Worm (Caenorhabditis elegans) whole organism, L1 larva: ENCODE data around the gene gur-3.

Experiments used
- C04F5.9 ChIP-seq: sonication (generic microtip); optimal IDR thresholded peaks from 2 replicates; lab custom pipeline; 2016; ENCODE audit warnings: missing genetic modification characterization, missing compliant biosample characterization
- aly-2 ChIP-seq: fragments of 150-350 bp; optimal IDR thresholded peaks from 2 replicates; lab custom pipeline; 2014; ENCODE audit warnings: missing biosample characterization, missing genetic modification characterization
- ama-1 ChIP-seq: fragments of 150-350 bp; optimal IDR thresholded peaks from 2 replicates; lab custom pipeline; 2014
- ceh-8 ChIP-seq: fragments of 200-800 bp; sonication (Bioruptor generic); optimal IDR thresholded peaks from 2 replicates; lab custom pipeline; 2018; ENCODE audit warnings: mild to moderate bottlenecking, missing genetic modification characterization, moderate library complexity, missing compliant biosample characterization
- ceh-88 ChIP-seq: fragments of 200-800 bp; sonication (Bioruptor generic); IDR thresholded peaks from 2 replicates; pipeline ENCODE4 v1.3.6; 2022; ENCODE audit warnings: missing genetic modification characterization, missing compliant biosample characterization
- ceh-90 ChIP-seq: sonication (generic microtip); optimal IDR thresholded peaks from 2 replicates; lab custom pipeline; 2016; ENCODE audit warnings: missing genetic modification characterization, missing compliant biosample characterization
- ces-1 ChIP-seq: fragments of 150-350 bp; optimal IDR thresholded peaks from 2 replicates; lab custom pipeline; 2014; ENCODE audit warnings: missing biosample characterization, missing genetic modification reagents, missing genetic modification characterization
- efl-1 ChIP-seq, 4 experiments: fragments of 150-350 bp; optimal IDR thresholded peaks in 3 of 4; peaks in 1 of 4; 1 replicate in 1 of 4; 2 replicates in 3 of 4; lab custom pipeline; 2014; ENCODE audit warnings: missing biosample characterization in 2 of 4, missing genetic modification characterization in 2 of 4, missing genetic modification reagents in 2 of 4
- egl-13 ChIP-seq: sonication (generic microtip); optimal IDR thresholded peaks from 2 replicates; lab custom pipeline; 2016; ENCODE audit warnings: missing genotype, missing genetic modification reagents, missing genetic modification characterization, missing compliant biosample characterization
- egl-27 ChIP-seq, 2 experiments: fragments of 150-350 bp in 1 of 2; sonication (generic microtip); optimal IDR thresholded peaks; 3 replicates each; lab custom pipeline; 2017 to 2018; ENCODE audit warnings: missing biosample characterization in 2 of 2, missing genetic modification characterization in 2 of 2, missing genetic modification reagents in 2 of 2
- elt-2 ChIP-seq: sonication (generic microtip); optimal IDR thresholded peaks from 2 replicates; lab custom pipeline; 2016; ENCODE audit warnings: missing genetic modification characterization, mild to moderate bottlenecking, inconsistent platforms, missing compliant biosample characterization, missing genetic modification reagents
- fkh-10 ChIP-seq: sonication (generic microtip); optimal IDR thresholded peaks from 2 replicates; lab custom pipeline; 2017; ENCODE audit warnings: missing biosample characterization, missing genetic modification reagents, missing genetic modification characterization
- fkh-8 ChIP-seq: sonication (generic microtip); optimal IDR thresholded peaks from 2 replicates; lab custom pipeline; 2016; ENCODE audit warnings: mild to moderate bottlenecking, missing genetic modification characterization, missing compliant biosample characterization
- fos-1 ChIP-seq: fragments of 150-350 bp; optimal IDR thresholded peaks from 2 replicates; lab custom pipeline; 2014; ENCODE audit warnings: missing biosample characterization, missing genetic modification characterization
- hlh-4 ChIP-seq: sonication (generic microtip); optimal IDR thresholded peaks from 2 replicates; lab custom pipeline; 2016; ENCODE audit warnings: mild to moderate bottlenecking, missing genetic modification characterization, missing compliant biosample characterization
- jun-1 ChIP-seq: fragments of 150-350 bp; optimal IDR thresholded peaks from 2 replicates; lab custom pipeline; 2014; ENCODE audit warnings: missing biosample characterization, missing genetic modification reagents, missing genetic modification characterization
- lin-14 ChIP-seq: fragments of 200-800 bp; sonication (Bioruptor generic); optimal IDR thresholded peaks from 2 replicates; lab custom pipeline; 2018; ENCODE audit warnings: mild to moderate bottlenecking, missing genetic modification characterization, moderate library complexity, missing compliant biosample characterization
- lin-35 ChIP-seq, 2 experiments: fragments of 150-350 bp; optimal IDR thresholded peaks; 2 replicates each; lab custom pipeline; 2014; ENCODE audit warnings: missing biosample characterization in 2 of 2, missing genetic modification characterization in 2 of 2, missing genetic modification reagents in 2 of 2
- lin-39 ChIP-seq: fragments of 150-350 bp; optimal IDR thresholded peaks from 2 replicates; lab custom pipeline; 2014; ENCODE audit warnings: missing biosample characterization, missing genetic modification reagents, missing genetic modification characterization
- lir-3 ChIP-seq: sonication (generic microtip); optimal IDR thresholded peaks from 2 replicates; lab custom pipeline; 2016; ENCODE audit warnings: mild to moderate bottlenecking, missing genetic modification characterization, moderate library complexity, missing compliant biosample characterization; ENCODE audit not compliant: poor library complexity
- lsy-2 ChIP-seq, 2 experiments: fragments of 150-350 bp; optimal IDR thresholded peaks; 2 replicates each; lab custom pipeline; 2014; ENCODE audit warnings: missing biosample characterization in 2 of 2, missing genetic modification characterization in 2 of 2
- mab-9 ChIP-seq: fragments of 200-800 bp; sonication (Bioruptor generic); IDR thresholded peaks from 2 replicates; pipeline ENCODE4 v1.3.6; 2022; ENCODE audit warnings: missing genetic modification reagents, missing genetic modification characterization, missing compliant biosample characterization
- mdl-1 ChIP-seq, 2 experiments: fragments of 150-350 bp; optimal IDR thresholded peaks; 2 replicates each; lab custom pipeline; 2014 to 2017; ENCODE audit warnings: missing biosample characterization in 2 of 2, missing genetic modification characterization in 2 of 2, inconsistent platforms in 1 of 2
- mep-1 ChIP-seq: fragments of 150-350 bp; optimal IDR thresholded peaks from 2 replicates; lab custom pipeline; 2014; ENCODE audit warnings: missing biosample characterization, missing genetic modification characterization
- nhr-47 ChIP-seq: sonication (generic microtip); optimal IDR thresholded peaks from 2 replicates; lab custom pipeline; 2016; ENCODE audit warnings: mild to moderate bottlenecking, missing genetic modification characterization, moderate library complexity, missing compliant biosample characterization
- nhr-71 ChIP-seq: sonication (generic microtip); optimal IDR thresholded peaks from 2 replicates; lab custom pipeline; 2016; ENCODE audit warnings: mild to moderate bottlenecking, missing genetic modification characterization, moderate library complexity, missing compliant biosample characterization
- nhr-85 ChIP-seq: sonication (generic microtip); peaks from one replicate; lab custom pipeline; 2016; ENCODE audit warnings: missing genetic modification characterization, inconsistent platforms, missing compliant biosample characterization
- nhr-90 ChIP-seq: sonication (generic microtip); optimal IDR thresholded peaks from 2 replicates; lab custom pipeline; 2016; ENCODE audit warnings: mild to moderate bottlenecking, missing genetic modification characterization, missing compliant biosample characterization; ENCODE audit not compliant: poor library complexity
- pag-3 ChIP-seq: sonication (generic microtip); optimal IDR thresholded peaks from 2 replicates; lab custom pipeline; 2017; ENCODE audit warnings: missing genetic modification characterization, mild to moderate bottlenecking, missing compliant biosample characterization, antibody characterized with exemption, borderline replicate concordance; ENCODE audit not compliant: insufficient read depth
- pax-3 ChIP-seq: fragments of 200-800 bp; sonication (Bioruptor generic); optimal IDR thresholded peaks from 2 replicates; lab custom pipeline; 2018; ENCODE audit warnings: mild to moderate bottlenecking, missing genetic modification characterization, moderate library complexity, missing compliant biosample characterization
- pqm-1 ChIP-seq: sonication (generic microtip); optimal IDR thresholded peaks from 3 replicates; lab custom pipeline; 2017; ENCODE audit warnings: missing biosample characterization, missing genetic modification characterization
- rnt-1 ChIP-seq: sonication (generic microtip); optimal IDR thresholded peaks from 2 replicates; lab custom pipeline; 2016; ENCODE audit warnings: mild to moderate bottlenecking, missing genetic modification characterization, moderate library complexity, missing compliant biosample characterization
- skn-1 ChIP-seq: fragments of 150-350 bp; optimal IDR thresholded peaks from 2 replicates; lab custom pipeline; 2014; ENCODE audit warnings: missing biosample characterization, missing genetic modification characterization
- snu-23 ChIP-seq: sonication (generic microtip); optimal IDR thresholded peaks from 2 replicates; lab custom pipeline; 2016; ENCODE audit warnings: missing genetic modification characterization, missing compliant biosample characterization
- sox-4 ChIP-seq: sonication (generic microtip); optimal IDR thresholded peaks from 2 replicates; lab custom pipeline; 2016; ENCODE audit warnings: missing genetic modification characterization, missing compliant biosample characterization
- sptf-1 ChIP-seq: fragments of 150-350 bp; optimal IDR thresholded peaks from 2 replicates; lab custom pipeline; 2014; ENCODE audit warnings: missing biosample characterization, missing genetic modification characterization
- unc-130 ChIP-seq: fragments of 150-350 bp; optimal IDR thresholded peaks from 2 replicates; lab custom pipeline; 2017; ENCODE audit warnings: missing biosample characterization, missing genetic modification characterization, inconsistent platforms
- unc-62 ChIP-seq: fragments of 150-350 bp; optimal IDR thresholded peaks from 2 replicates; lab custom pipeline; 2014; ENCODE audit warnings: missing biosample characterization, missing genetic modification reagents, missing genetic modification characterization
- vab-15 ChIP-seq: sonication (generic microtip); optimal IDR thresholded peaks from 2 replicates; lab custom pipeline; 2017; ENCODE audit warnings: missing genotype, mild to moderate bottlenecking, missing genetic modification characterization, missing compliant biosample characterization
- zip-4 ChIP-seq: fragments of 200-800 bp; sonication (Bioruptor generic); optimal IDR thresholded peaks from 2 replicates; lab custom pipeline; 2018; ENCODE audit warnings: mild to moderate bottlenecking, missing genetic modification characterization, moderate library complexity, missing compliant biosample characterization
- ztf-4 ChIP-seq: fragments of 150-350 bp; optimal IDR thresholded peaks from 2 replicates; lab custom pipeline; 2014; ENCODE audit warnings: missing biosample characterization, missing genetic modification characterization

gur-3 gene

DNA sequence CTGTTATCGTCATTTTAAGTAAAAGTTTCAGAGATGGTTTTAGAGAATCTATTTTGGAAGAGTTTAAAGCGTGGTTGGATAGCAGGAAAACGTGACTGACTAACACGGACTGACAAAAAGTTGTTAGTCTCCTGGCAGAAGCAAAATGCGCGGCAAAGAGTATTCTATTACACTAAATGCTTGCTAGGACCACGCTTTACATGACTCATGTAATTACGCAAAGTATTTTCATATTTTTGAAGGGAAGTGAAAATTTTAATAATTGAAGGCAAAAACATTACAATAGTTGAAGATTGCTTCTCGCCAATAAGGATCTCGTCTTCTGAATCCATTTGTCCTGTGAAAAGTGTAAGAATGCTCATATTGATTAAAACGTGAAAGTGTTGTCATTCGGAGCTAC, at the start of gene gur-3:
TSS of gene gur-3 (minus strand) at position 101 of the 400 bp plus-strand sequence.
- TF ChIP-seq ceh-88 (no peak), fos-1 (tag; lab: Kevin White, UChicago) (no peak), nhr-85 (tag; lab: Kevin White, UChicago) (no peak), lin-35 (GFP tag; optimal IDR thresholded peaks at IDR 0.05; lab: Kevin White, UChicago) (no peak), aly-2 (tag; lab: Kevin White, UChicago) (no peak), mdl-1 (tag; optimal IDR thresholded peaks at IDR 0.05; lab: Kevin White, UChicago) (no peak), lsy-2 (tag; optimal IDR thresholded peaks at IDR 0.05; lab: Kevin White, UChicago) (no peak), jun-1 (tag; lab: Kevin White, UChicago) (no peak), ama-1 (lab: Kevin White, UChicago) (no peak), snu-23 (GFP tag; lab: Kevin White, UChicago) (no peak)

- TF ChIP-seq ceh-90 (tag; lab: Kevin White, UChicago) (no peak), mab-9 (GFP tag; lab: Robert Waterston, UW) (no peak), pax-3 (tag; lab: Kevin White, UChicago) (no peak), fkh-10 (GFP tag; lab: Kevin White, UChicago) (no peak), egl-13 (tag; lab: Kevin White, UChicago) (no peak), ceh-88 (no peak), ceh-8 (no peak)
Observed at ce11 chrX:10453960-10454359, 47.9 kb upstream of the gur-3 start, which contains the start of gene lgc-41. TSS of gene lgc-41 (plus strand) at chrX:10454260.

DNA sequence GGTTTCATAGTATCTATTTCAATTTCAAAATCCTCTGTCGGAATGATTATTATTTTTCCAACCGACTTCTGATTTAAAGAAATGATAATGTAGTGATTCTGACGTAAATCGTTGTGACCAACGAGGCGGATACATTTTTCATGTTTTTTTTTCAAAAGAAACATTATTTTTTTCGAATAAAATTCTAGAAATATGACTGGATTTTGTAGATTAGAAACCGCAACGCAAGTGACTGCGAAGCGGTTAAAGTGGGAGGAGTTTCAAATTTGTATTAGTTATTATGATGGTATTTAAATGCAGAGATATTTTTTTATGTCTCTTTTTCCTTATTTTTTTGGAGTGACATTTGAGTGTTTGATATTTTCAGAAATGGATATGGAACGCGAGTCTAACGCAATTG, 40.9 kb upstream of the gur-3 start, which contains the start of gene C39B10.5:
TSS of gene C39B10.5 (plus strand) at position 362 of the 400 bp plus-strand sequence.
- TF ChIP-seq pag-3 = no peak
- TF ChIP-seq fkh-8 (tag; lab: Kevin White, UChicago) = peak; percentile 80
- TF ChIP-seq unc-130 (tag; lab: Kevin White, UChicago) = no peak
- no peak for TF ChIP-seq pqm-1
- peak; percentile 41 for TF ChIP-seq sox-4 (tag; lab: Kevin White, UChicago)
- no peak for TF ChIP-seq aly-2 (tag; lab: Kevin White, UChicago)
- TF ChIP-seq nhr-71 (tag; lab: Kevin White, UChicago) = peak; percentile 35
- TF ChIP-seq egl-27 (tag; optimal IDR thresholded peaks at IDR 0.05; lab: Kevin White, UChicago) = no peak
- TF ChIP-seq nhr-47 (tag; lab: Kevin White, UChicago) = peak; percentile 18
- TF ChIP-seq skn-1 (tag; lab: Kevin White, UChicago) = no peak
- TF ChIP-seq lsy-2 (tag; optimal IDR thresholded peaks at IDR 0.05; lab: Kevin White, UChicago) = peak; percentile 47 to 51
- TF ChIP-seq zip-4 (GFP tag; lab: Kevin White, UChicago) = no peak
- TF ChIP-seq efl-1 (optimal IDR thresholded peaks at IDR 0.05; lab: Kevin White, UChicago) = no peak
- no peak for TF ChIP-seq efl-1 (GFP tag; optimal IDR thresholded peaks at IDR 0.05 in 1 of 2; lab: Kevin White, UChicago)

DNA sequence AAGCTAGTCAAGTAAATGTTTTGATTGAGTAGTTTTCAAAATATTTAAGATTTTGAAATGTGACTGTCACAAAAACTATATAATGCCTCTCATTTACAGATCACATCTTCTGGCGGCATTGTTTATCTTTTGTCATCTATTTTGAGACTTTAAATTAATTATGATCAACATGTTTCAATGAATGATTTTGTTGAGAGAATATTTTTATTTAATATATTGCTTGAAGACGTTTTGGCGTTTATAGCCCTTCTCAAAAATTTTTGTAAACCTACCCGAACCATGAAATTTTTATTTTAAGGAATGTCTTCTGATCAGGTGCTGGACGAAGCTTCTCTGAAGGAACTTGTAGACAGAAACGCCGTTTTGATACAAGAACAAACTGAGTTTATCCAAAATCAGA, 38.6 kb upstream of the gur-3 start, which contains the start of gene C39B10.4:
TSS of gene C39B10.4 (plus strand) at position 301 of the 400 bp plus-strand sequence.
- no peak for TF ChIP-seq mep-1 (tag; lab: Kevin White, UChicago)
- TF ChIP-seq C04F5.9 = no peak
- TF ChIP-seq hlh-4 (tag; lab: Kevin White, UChicago) = no peak
- no peak for TF ChIP-seq vab-15 (tag; lab: Kevin White, UChicago)
- TF ChIP-seq nhr-90 (tag; lab: Kevin White, UChicago) = no peak
- no peak for TF ChIP-seq efl-1 (optimal IDR thresholded peaks at IDR 0.05; lab: Kevin White, UChicago)
- TF ChIP-seq efl-1 (GFP tag; optimal IDR thresholded peaks at IDR 0.05 in 1 of 2; lab: Kevin White, UChicago) = no peak
- TF ChIP-seq lin-39 (tag; lab: Kevin White, UChicago) = no peak
- TF ChIP-seq mab-9 (GFP tag; lab: Robert Waterston, UW) = no peak
- no peak for TF ChIP-seq sptf-1
- TF ChIP-seq unc-62 (GFP tag; lab: Kevin White, UChicago) = no peak
- no peak for TF ChIP-seq rnt-1 (tag; lab: Kevin White, UChicago)
- TF ChIP-seq nhr-85 (tag; lab: Kevin White, UChicago) = no peak
- no peak for TF ChIP-seq ztf-4 (tag; lab: Kevin White, UChicago)
- TF ChIP-seq lin-14 (GFP tag; lab: Kevin White, UChicago) = no peak
- TF ChIP-seq nhr-71 (tag; lab: Kevin White, UChicago) = no peak
- no peak for TF ChIP-seq ces-1
- no peak for TF ChIP-seq lir-3 (tag; lab: Kevin White, UChicago)
- TF ChIP-seq elt-2 (tag; lab: Kevin White, UChicago) = no peak
